Fruit fly (Drosophila melanogaster): ENCODE measurements around the gene CG15695.

CG15695 gene

DNA sequence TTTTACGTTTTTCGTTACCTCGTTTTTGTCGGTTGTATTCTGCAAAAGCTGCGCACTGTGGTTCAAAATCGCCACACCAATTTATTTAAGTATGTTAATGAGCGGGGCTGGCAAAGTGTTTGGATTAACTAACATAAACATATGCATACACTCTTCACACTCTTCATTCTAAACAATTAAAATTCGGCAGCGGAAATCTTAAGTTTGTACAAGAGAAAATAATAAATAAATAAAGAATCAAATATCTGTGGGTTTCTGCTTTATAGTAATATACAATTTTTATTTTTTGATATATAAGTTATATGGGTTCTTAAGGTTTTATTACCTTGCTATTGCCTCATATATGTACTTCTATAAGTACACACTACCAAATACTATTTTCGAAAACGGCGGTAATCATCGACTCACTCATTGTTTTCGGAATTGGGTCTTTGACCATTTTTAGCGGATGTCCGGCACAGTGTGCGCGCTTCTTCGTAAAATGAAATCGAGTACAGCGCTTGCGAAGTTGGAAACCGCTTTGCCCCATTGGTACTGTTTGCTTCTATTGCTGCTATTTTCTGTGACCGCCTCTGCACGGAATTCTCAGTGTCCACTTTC, 5.6 kb upstream of the CG15695 start (continued):
- TF ChIP-seq CG11504 (tag; optimal IDR thresholded peaks at IDR 0.05) (peak; percentile 38), CG30403 (GFP tag; optimal IDR thresholded peaks at IDR 0.05) (peak; percentile 9), CG15269 (tag; optimal IDR thresholded peaks at IDR 0.05) (peak; percentile 60), CG17361 (GFP tag; IDR thresholded peaks at IDR 0.05) (0 out of 3 replicates have a peak, but pooled peaks have one; percentile 18), bsh (GFP tag; optimal IDR thresholded peaks at IDR 0.05) (peak in 1 of 2 experiments; percentile 26), CG5180 (GFP tag; optimal IDR thresholded peaks at IDR 0.05) (no peak)

DNA sequence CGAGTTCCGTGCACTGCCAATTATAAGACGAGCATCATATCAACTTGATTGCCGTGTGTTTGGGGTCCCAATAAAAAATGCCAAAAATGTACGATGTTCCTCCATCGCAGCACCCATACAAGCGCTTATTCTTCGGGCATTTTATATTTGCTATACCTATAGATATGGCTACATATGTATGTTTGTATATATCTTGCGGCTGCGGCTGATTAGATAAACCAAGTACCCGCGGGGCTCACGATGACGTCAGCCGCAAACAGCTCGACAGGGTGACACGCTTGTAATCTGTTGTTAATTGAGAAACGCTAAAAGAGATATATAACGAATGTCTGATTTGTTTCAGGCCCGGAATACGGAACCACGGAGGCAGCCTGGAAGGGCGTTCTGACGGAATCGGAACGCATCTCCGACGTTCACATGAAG, 4.7 kb upstream of the CG15695 start:
- TF ChIP-seq CG3065 (GFP tag; optimal IDR thresholded peaks at IDR 0.05) (no peak), Kr (GFP tag; optimal IDR thresholded peaks at IDR 0.05) (no peak), CG34376 (GFP tag; optimal IDR thresholded peaks at IDR 0.05) (peak; percentile 62), Poxn (GFP tag; IDR thresholded peaks at IDR 0.05) (no peak), CG17385 (GFP tag; optimal IDR thresholded peaks at IDR 0.05) (no peak), CG17186 (GFP tag; optimal IDR thresholded peaks at IDR 0.05) (no peak), danr (GFP tag; IDR thresholded peaks at IDR 0.05) (no peak), Nf-YC (tag; optimal IDR thresholded peaks at IDR 0.05) (peak; percentile 6), HHEX (GFP tag; optimal IDR thresholded peaks at IDR 0.05) (peak; percentile 23), CG13894 (tag; optimal IDR thresholded peaks at IDR 0.05) (peak; percentile 82), CG4707 (GFP tag; optimal IDR thresholded peaks at IDR 0.05) (no peak), caup (GFP tag; optimal IDR thresholded peaks at IDR 0.05; ENCODE audit: severe bottlenecking) (peak; percentile 16), PHDP (tag; optimal IDR thresholded peaks at IDR 0.05) (no peak), CG10654 (GFP tag; optimal IDR thresholded peaks at IDR 0.05) (no peak), pan (optimal IDR thresholded peaks at IDR 0.05) (no peak), pan (GFP tag; optimal IDR thresholded peaks at IDR 0.05 in 1 of 2, IDR thresholded peaks at IDR 0.05 in 1 of 2) (peak in 1 of 2 experiments; percentile 12), CG10543 (GFP tag; optimal IDR thresholded peaks at IDR 0.05) (peak; percentile 74), crp (GFP tag; optimal IDR thresholded peaks at IDR 0.05) (no peak), CG13296 (GFP tag; optimal IDR thresholded peaks at IDR 0.05) (peak; percentile 13), CG14710 (tag; optimal IDR thresholded peaks at IDR 0.05) (no peak), CG4282 (GFP tag; optimal IDR thresholded peaks at IDR 0.05) (no peak), nerfin-2 (GFP tag; IDR thresholded peaks at IDR 0.05; ENCODE audit: partially characterized antibody) (no peak), Med (GFP tag) (peak; percentile 61), wek (GFP tag; optimal IDR thresholded peaks at IDR 0.05) (no peak), sug (tag; optimal IDR thresholded peaks at IDR 0.05) (peak; percentile 49), CG3281 (GFP tag; optimal IDR thresholded peaks at IDR 0.05) (peak; percentile 12), B-H2 (GFP tag; optimal IDR thresholded peaks at IDR 0.05) (no peak), nau (GFP tag; optimal IDR thresholded peaks at IDR 0.05) (peak; percentile 0), CG12071 (GFP tag; optimal IDR thresholded peaks at IDR 0.05) (peak; percentile 24), CG11696 (GFP tag; IDR thresholded peaks at IDR 0.05) (no peak), C15 (GFP tag; IDR thresholded peaks at IDR 0.05) (no peak), mirr (GFP tag; optimal IDR thresholded peaks at IDR 0.05) (peak; percentile 92), cg (GFP tag; optimal IDR thresholded peaks at IDR 0.05) (peak; percentile 14), Meics (GFP tag; optimal IDR thresholded peaks at IDR 0.05) (no peak), gro (GFP tag; optimal IDR thresholded peaks at IDR 0.05) (peak; percentile 11), CG14860 (GFP tag; IDR thresholded peaks at IDR 0.05; ENCODE audit: partially characterized antibody) (no peak), CG7928 (GFP tag; optimal IDR thresholded peaks at IDR 0.05) (no peak), row (GFP tag; IDR thresholded peaks at IDR 0.05) (peak; percentile 36; the same call in 1 of the 3 replicates), CG10366 (GFP tag; IDR thresholded peaks at IDR 0.05) (peak; percentile 71), fru (optimal IDR thresholded peaks at IDR 0.05) (no peak), gcm (GFP tag; optimal IDR thresholded peaks at IDR 0.05) (no peak), CG15514 (GFP tag; optimal IDR thresholded peaks at IDR 0.05) (no peak)
